Fruit fly (Drosophila melanogaster) whole organism, embryonic: ENCODE results near the gene tup.

ENCODE experiments used
- CG11085 ChIP-seq: fragments of 200-800 bp; sonication (Bioruptor generic); IDR thresholded peaks from 2 replicates; pipeline ENCODE4 v1.3.6; 2022; ENCODE audit warnings: missing biosample characterization, missing genetic modification characterization
- CG11456 ChIP-seq: fragments of 200-800 bp; sonication (Bioruptor generic); IDR thresholded peaks from 3 replicates; pipeline ENCODE4 v1.3.6; 2022; ENCODE audit warnings: missing biosample characterization, missing genetic modification characterization
- CG11504 ChIP-seq: fragments of 200-800 bp; sonication (Bioruptor generic); optimal IDR thresholded peaks from 3 replicates; lab custom pipeline; 2019; ENCODE audit warnings: missing biosample characterization, mild to moderate bottlenecking, missing genetic modification characterization, moderate library complexity
- CG11560 ChIP-seq: fragments of 200-800 bp; sonication (Bioruptor generic); IDR thresholded peaks from 3 replicates; pipeline ENCODE4 v1.3.6; 2022; ENCODE audit warnings: missing biosample characterization, missing genetic modification characterization
- CG12104 ChIP-seq: fragments of 200-800 bp; sonication (Bioruptor generic); optimal IDR thresholded peaks from 3 replicates; lab custom pipeline; 2016; ENCODE audit warnings: missing biosample characterization, missing genetic modification characterization
- CG12744 ChIP-seq: fragments of 200-800 bp; sonication (Bioruptor generic); optimal IDR thresholded peaks from 2 replicates; lab custom pipeline; 2016; ENCODE audit warnings: missing biosample characterization, missing genetic modification characterization
- CG14014 ChIP-seq: fragments of 200-800 bp; sonication (Bioruptor generic); IDR thresholded peaks from 2 replicates; pipeline ENCODE4 v1.3.6; 2022; ENCODE audit warnings: missing biosample characterization, missing genetic modification characterization
- CG14667 ChIP-seq: fragments of 200-800 bp; sonication (Bioruptor generic); IDR thresholded peaks from 2 replicates; pipeline ENCODE4 v1.3.6; 2022; ENCODE audit warnings: missing biosample characterization, missing genetic modification characterization
- CG14860 ChIP-seq: fragments of 200-800 bp; sonication (Bioruptor generic); IDR thresholded peaks from 3 replicates; pipeline ENCODE4 v1.3.6; 2022; ENCODE audit warnings: missing biosample characterization, missing genetic modification characterization; ENCODE audit not compliant: partially characterized antibody
- CG16813 ChIP-seq: fragments of 200-800 bp; sonication (Bioruptor generic); IDR thresholded peaks from 3 replicates; pipeline ENCODE4 v1.3.6; 2022; ENCODE audit warnings: missing biosample characterization, missing genetic modification characterization; ENCODE audit not compliant: partially characterized antibody
- CG1832 ChIP-seq: fragments of 200-800 bp; sonication (Bioruptor generic); optimal IDR thresholded peaks from 2 replicates; lab custom pipeline; 2017; ENCODE audit warnings: missing biosample characterization, mild to moderate bottlenecking, missing genetic modification characterization, inconsistent platforms
- CG2202 ChIP-seq: fragments of 200-800 bp; sonication (Bioruptor generic); optimal IDR thresholded peaks from 2 replicates; lab custom pipeline; 2018; ENCODE audit warnings: missing biosample characterization, mild to moderate bottlenecking, missing genetic modification characterization
- CG2678 ChIP-seq: fragments of 200-800 bp; sonication (Bioruptor generic); optimal IDR thresholded peaks from 3 replicates; lab custom pipeline; 2019; ENCODE audit warnings: missing biosample characterization, mild to moderate bottlenecking, missing genetic modification characterization, moderate library complexity
- CG30403 ChIP-seq: fragments of 200-800 bp; sonication (Bioruptor generic); optimal IDR thresholded peaks from 3 replicates; lab custom pipeline; 2016; ENCODE audit warnings: missing biosample characterization, missing genetic modification characterization
- CG4328 ChIP-seq: fragments of 200-800 bp; sonication (Bioruptor generic); optimal IDR thresholded peaks from 3 replicates; lab custom pipeline; 2017; ENCODE audit warnings: missing biosample characterization, missing genetic modification reagents, missing genetic modification characterization
- CG7556 ChIP-seq: fragments of 200-800 bp; sonication (Bioruptor generic); optimal IDR thresholded peaks from 2 replicates; lab custom pipeline; 2017; ENCODE audit warnings: missing biosample characterization, mild to moderate bottlenecking, missing genetic modification characterization
- CG7745 ChIP-seq: fragments of 200-800 bp; sonication (Bioruptor generic); optimal IDR thresholded peaks from 2 replicates; lab custom pipeline; 2018; ENCODE audit warnings: missing biosample characterization, mild to moderate bottlenecking, missing genetic modification characterization, moderate library complexity
- CG7839 ChIP-seq: fragments of 200-800 bp; sonication (Bioruptor generic); optimal IDR thresholded peaks from 3 replicates; lab custom pipeline; 2018; ENCODE audit warnings: missing biosample characterization, mild to moderate bottlenecking, missing genetic modification characterization, moderate library complexity
- CG8290 ChIP-seq, 3 experiments: fragments of 200-800 bp; sonication (Bioruptor generic); optimal IDR thresholded peaks; 2 replicates each; lab custom pipeline; 2016 to 2019; ENCODE audit warnings: missing biosample characterization in 3 of 3, missing genetic modification characterization in 3 of 3, mild to moderate bottlenecking in 2 of 3, moderate library complexity in 1 of 3
- CG8388 ChIP-seq: fragments of 200-800 bp; sonication (Bioruptor generic); optimal IDR thresholded peaks from 2 replicates; lab custom pipeline; 2019; ENCODE audit warnings: missing biosample characterization, mild to moderate bottlenecking, missing genetic modification characterization, moderate library complexity
- CG8924 ChIP-seq: fragments of 200-800 bp; optimal IDR thresholded peaks from 3 replicates; lab custom pipeline; 2019; ENCODE audit warnings: missing biosample characterization, mild to moderate bottlenecking, missing genetic modification characterization, moderate library complexity
- CoRest ChIP-seq: fragments of 200-800 bp; sonication (Bioruptor generic); optimal IDR thresholded peaks from 3 replicates; lab custom pipeline; 2018; ENCODE audit warnings: missing biosample characterization, mild to moderate bottlenecking, missing genetic modification characterization, moderate library complexity
- Dref ChIP-seq: fragments of 200-800 bp; sonication (Bioruptor generic); IDR thresholded peaks from 2 replicates; pipeline ENCODE4 v1.3.6; 2022; ENCODE audit warnings: missing biosample characterization, missing genetic modification characterization
- Eip74EF ChIP-seq, 2 experiments: fragments of 200-800 bp in 1 of 2; fragments of >200 bp in 1 of 2; sonication (Bioruptor generic) in 1 of 2; optimal IDR thresholded peaks; 2 replicates each; lab custom pipeline; 2017 to 2019; ENCODE audit warnings: missing biosample characterization in 2 of 2, missing genetic modification characterization in 2 of 2, mild to moderate bottlenecking in 1 of 2, moderate library complexity in 1 of 2
- HLH4C ChIP-seq: fragments of 200-800 bp; sonication (Bioruptor generic); IDR thresholded peaks from 3 replicates; pipeline ENCODE4 v1.3.6; 2022; ENCODE audit warnings: missing biosample characterization, missing genetic modification characterization; ENCODE audit not compliant: partially characterized antibody
- Hr3 ChIP-seq: fragments of 200-800 bp; sonication (Bioruptor generic); optimal IDR thresholded peaks from 3 replicates; lab custom pipeline; 2016; ENCODE audit warnings: missing biosample characterization, missing genetic modification characterization
- Hr51 ChIP-seq, 2 experiments: fragments of 200-800 bp; sonication (Bioruptor generic); optimal IDR thresholded peaks; 2 replicates in 1 of 2; 3 replicates in 1 of 2; lab custom pipeline; 2016 to 2018; ENCODE audit warnings: missing biosample characterization in 2 of 2, missing genetic modification characterization in 2 of 2, mild to moderate bottlenecking in 1 of 2, moderate library complexity in 1 of 2
- Ptx1 ChIP-seq: fragments of 200-800 bp; sonication (Bioruptor generic); IDR thresholded peaks from 2 replicates; pipeline ENCODE4 v1.3.6; 2022; ENCODE audit warnings: missing biosample characterization, missing genetic modification characterization
- amos ChIP-seq: fragments of 200-800 bp; sonication (Bioruptor generic); IDR thresholded peaks from 2 replicates; pipeline ENCODE4 v1.3.6; 2022; ENCODE audit warnings: missing biosample characterization, missing genetic modification characterization; ENCODE audit not compliant: partially characterized antibody
- bsh ChIP-seq, 2 experiments: fragments of 200-800 bp; sonication (Bioruptor generic); optimal IDR thresholded peaks; 2 replicates each; lab custom pipeline; 2017 to 2018; ENCODE audit warnings: mild to moderate bottlenecking in 2 of 2, missing biosample characterization in 2 of 2, missing genetic modification characterization in 2 of 2, moderate library complexity in 1 of 2
- crol ChIP-seq: fragments of 200-800 bp; sonication (Bioruptor generic); IDR thresholded peaks from 2 replicates; pipeline ENCODE4 v1.3.6; 2022; ENCODE audit warnings: missing biosample characterization, missing genetic modification characterization
- dysf ChIP-seq: fragments of 200-800 bp; sonication (Bioruptor generic); IDR thresholded peaks from 3 replicates; pipeline ENCODE4 v1.3.6; 2022; ENCODE audit warnings: missing biosample characterization, missing genetic modification characterization
- eyg ChIP-seq: fragments of 200-800 bp; sonication (Bioruptor generic); optimal IDR thresholded peaks from 3 replicates; lab custom pipeline; 2016; ENCODE audit warnings: missing biosample characterization, missing genetic modification characterization
- gem ChIP-seq: fragments of 200-800 bp; sonication (Bioruptor generic); optimal IDR thresholded peaks from 2 replicates; lab custom pipeline; 2019; ENCODE audit warnings: missing biosample characterization, mild to moderate bottlenecking, missing genetic modification characterization, moderate library complexity
- grau ChIP-seq: fragments of 200-800 bp; optimal IDR thresholded peaks from 3 replicates; lab custom pipeline; 2019; ENCODE audit warnings: missing biosample characterization, mild to moderate bottlenecking, missing genetic modification characterization, moderate library complexity
- kah ChIP-seq: fragments of 200-800 bp; sonication (Bioruptor generic); optimal IDR thresholded peaks from 2 replicates; lab custom pipeline; 2018; ENCODE audit warnings: missing biosample characterization, mild to moderate bottlenecking, missing genetic modification characterization
- ken ChIP-seq: fragments of 200-800 bp; sonication (Bioruptor generic); IDR thresholded peaks from 3 replicates; pipeline ENCODE4 v1.3.6; 2022; ENCODE audit warnings: missing biosample characterization, missing genetic modification characterization
- klu ChIP-seq: fragments of 200-800 bp; sonication (Bioruptor generic); IDR thresholded peaks from 2 replicates; pipeline ENCODE4 v1.3.6; 2022; ENCODE audit warnings: missing biosample characterization, missing genetic modification characterization
- kni ChIP-seq: fragments of 200-800 bp; sonication (Bioruptor generic); optimal IDR thresholded peaks from 3 replicates; lab custom pipeline; 2017; ENCODE audit warnings: mild to moderate bottlenecking, missing biosample characterization, missing genetic modification reagents, missing genetic modification characterization
- knrl ChIP-seq: fragments of 200-800 bp; sonication (Bioruptor generic); IDR thresholded peaks from 3 replicates; pipeline ENCODE4 v1.3.6; 2022; ENCODE audit warnings: missing biosample characterization, missing genetic modification characterization; ENCODE audit not compliant: partially characterized antibody
- nerfin-1 ChIP-seq: fragments of 200-800 bp; sonication (Bioruptor generic); optimal IDR thresholded peaks from 3 replicates; lab custom pipeline; 2019; ENCODE audit warnings: missing biosample characterization, mild to moderate bottlenecking, missing genetic modification characterization, moderate library complexity
- nerfin-2 ChIP-seq: fragments of 200-800 bp; sonication (Bioruptor generic); IDR thresholded peaks from 2 replicates; pipeline ENCODE4 v1.3.6; 2022; ENCODE audit warnings: missing biosample characterization, missing genetic modification characterization; ENCODE audit not compliant: partially characterized antibody
- row ChIP-seq: fragments of 200-800 bp; sonication (Bioruptor generic); IDR thresholded peaks from 3 replicates; pipeline ENCODE4 v1.3.6; 2022; ENCODE audit warnings: missing biosample characterization, missing genetic modification characterization
- sens ChIP-seq: fragments of 200-800 bp; sonication (Bioruptor generic); peaks from one replicate; lab custom pipeline; 2016; ENCODE audit warnings: missing biosample characterization, missing genetic modification characterization
- tin ChIP-seq: fragments of 200-800 bp; sonication (Bioruptor generic); optimal IDR thresholded peaks from 3 replicates; lab custom pipeline; 2016; ENCODE audit warnings: missing biosample characterization, missing genetic modification characterization
- trem ChIP-seq: fragments of 200-800 bp; optimal IDR thresholded peaks from 3 replicates; lab custom pipeline; 2019; ENCODE audit warnings: missing biosample characterization, mild to moderate bottlenecking, missing genetic modification characterization, moderate library complexity
- ttk ChIP-seq: fragments of 200-800 bp; sonication (Bioruptor generic); IDR thresholded peaks from 2 replicates; pipeline ENCODE4 v2.1.2; 2022; ENCODE audit warnings: missing biosample characterization, missing genetic modification characterization

The tup gene

DNA sequence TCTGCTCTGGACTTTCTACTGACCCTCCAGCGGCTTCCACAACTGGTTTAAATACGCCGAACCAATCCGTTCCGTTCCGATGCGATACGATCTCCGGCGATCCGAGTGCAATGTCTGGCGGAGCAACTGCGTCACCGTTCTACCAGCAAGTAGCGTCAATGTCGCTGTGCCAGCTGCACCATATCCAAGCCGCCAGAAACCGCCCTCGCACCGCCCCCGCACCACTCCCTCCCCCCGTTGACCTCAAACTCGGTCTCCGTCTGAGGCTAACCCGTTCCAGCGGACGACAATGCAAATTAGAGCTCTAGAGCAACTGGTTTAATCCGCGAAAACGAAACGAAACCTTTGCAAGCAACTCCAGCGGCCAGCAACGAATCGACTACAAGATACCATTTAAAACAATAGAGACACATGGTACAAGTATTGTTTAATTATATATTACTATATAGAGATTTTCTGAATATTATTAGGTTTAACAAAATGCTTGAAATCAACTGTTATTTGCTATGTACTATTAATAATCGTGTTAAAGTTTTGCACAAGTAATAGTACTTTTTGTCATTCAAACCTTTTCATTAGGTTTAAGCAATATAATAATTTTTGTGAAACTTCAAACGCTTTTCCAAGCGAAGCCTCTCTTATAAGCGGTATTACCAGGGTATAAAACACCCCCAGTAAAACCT, 70.0 kb downstream of the tup start, which contains the start of the genes CG10570 and CG42502:
Gene CG10570, minus strand, starts transcription at position 293 of the 683 bp plus-strand sequence.
Gene CG42502, minus strand, starts transcription at position 293 of the 683 bp plus-strand sequence.
- peak; percentile 32 for TF ChIP-seq gem (tag; lab: Kevin White, UChicago)
- TF ChIP-seq Dref (GFP tag; lab: Robert Waterston, UW): 0 out of 2 replicates have a peak, but pooled peaks have one; percentile 21
- TF ChIP-seq CG7745 (tag; lab: Kevin White, UChicago): no peak
- no peak for TF ChIP-seq CG11085 (GFP tag; lab: Robert Waterston, UW)
- 0 out of 3 replicates have a peak, but pooled peaks have one; percentile 40 for TF ChIP-seq CG14860 (GFP tag; lab: Robert Waterston, UW)
- TF ChIP-seq kah (GFP tag; lab: Kevin White, UChicago): no peak
- TF ChIP-seq trem (tag; lab: Kevin White, UChicago): no peak
- TF ChIP-seq sens (GFP tag; lab: Kevin White, UChicago): peak; percentile 41
- no peak for TF ChIP-seq CG7556
- peak; percentile 48; the same call in 1 of the 3 replicates for TF ChIP-seq dysf (GFP tag; lab: Robert Waterston, UW)
- no peak for TF ChIP-seq CG11560 (tag; lab: Robert Waterston, UW)
- no peak for TF ChIP-seq CG8388
- TF ChIP-seq CG2678: peak; percentile 29
- TF ChIP-seq CG1832: no peak
- no peak for TF ChIP-seq CG4328 (GFP tag; lab: Kevin White, UChicago)
- 0 out of 2 replicates have a peak, but pooled peaks have one; percentile 25 for TF ChIP-seq Ptx1
- no peak for TF ChIP-seq CG14667 (GFP tag; lab: Robert Waterston, UW)
- peak; percentile 61 for TF ChIP-seq row
- no peak for TF ChIP-seq CG8290 (GFP tag; optimal IDR thresholded peaks at IDR 0.05; lab: Kevin White, UChicago)
- TF ChIP-seq CG8290 (tag; optimal IDR thresholded peaks at IDR 0.05; lab: Kevin White, UChicago): no peak
- no peak for TF ChIP-seq CG12104 (GFP tag; lab: Kevin White, UChicago)
- no peak for TF ChIP-seq CG30403
- TF ChIP-seq kni (GFP tag; lab: Kevin White, UChicago): no peak
- no peak for TF ChIP-seq nerfin-2 (GFP tag; lab: Robert Waterston, UW)
- TF ChIP-seq amos (GFP tag; lab: Robert Waterston, UW): no peak
- no peak for TF ChIP-seq bsh (GFP tag; optimal IDR thresholded peaks at IDR 0.05; lab: Kevin White, UChicago)
- peak; percentile 14 for TF ChIP-seq CG11504
- peak; percentile 7 for TF ChIP-seq CoRest (tag; lab: Kevin White, UChicago)
- no peak for TF ChIP-seq CG11456
- no peak for TF ChIP-seq ttk
- TF ChIP-seq Hr3 (GFP tag; lab: Kevin White, UChicago): no peak
- no peak for TF ChIP-seq nerfin-1 (tag; lab: Kevin White, UChicago)
- TF ChIP-seq klu: peak; percentile 32; the same call in 1 of the 2 replicates
- TF ChIP-seq CG16813 (GFP tag; lab: Robert Waterston, UW): 0 out of 3 replicates have a peak, but pooled peaks have one; percentile 16
- no peak for TF ChIP-seq ken (GFP tag; lab: Robert Waterston, UW)
- peak in 1 of 2 experiments; percentile 11 for TF ChIP-seq Hr51 (GFP tag; optimal IDR thresholded peaks at IDR 0.05; lab: Kevin White, UChicago)
- TF ChIP-seq knrl: no peak
- TF ChIP-seq CG14014 (GFP tag; lab: Robert Waterston, UW): no peak
- peak; percentile 43; the same call in 2 of the 3 replicates for TF ChIP-seq HLH4C
- no peak for TF ChIP-seq CG2202 (tag; lab: Kevin White, UChicago)
- TF ChIP-seq eyg: no peak
- no peak for TF ChIP-seq Eip74EF (GFP tag; optimal IDR thresholded peaks at IDR 0.05; lab: Kevin White, UChicago)
- TF ChIP-seq crol (GFP tag; lab: Robert Waterston, UW): peak; percentile 50; the same call in 1 of the 2 replicates
- TF ChIP-seq tin (GFP tag; lab: Kevin White, UChicago): no peak
- no peak for TF ChIP-seq CG12744 (GFP tag; lab: Kevin White, UChicago)
- peak; percentile 21 for TF ChIP-seq grau (tag; lab: Kevin White, UChicago)
- peak; percentile 5 for TF ChIP-seq CG7839
- TF ChIP-seq CG8924 (tag; lab: Kevin White, UChicago): peak; percentile 2
